Fruit fly (Drosophila melanogaster): ENCODE data around the gene Cyp28a5.
A peak's percentile ranks its signal among the peaks of the same experiment; 100 is the strongest.

Gene Cyp28a5

DNA sequence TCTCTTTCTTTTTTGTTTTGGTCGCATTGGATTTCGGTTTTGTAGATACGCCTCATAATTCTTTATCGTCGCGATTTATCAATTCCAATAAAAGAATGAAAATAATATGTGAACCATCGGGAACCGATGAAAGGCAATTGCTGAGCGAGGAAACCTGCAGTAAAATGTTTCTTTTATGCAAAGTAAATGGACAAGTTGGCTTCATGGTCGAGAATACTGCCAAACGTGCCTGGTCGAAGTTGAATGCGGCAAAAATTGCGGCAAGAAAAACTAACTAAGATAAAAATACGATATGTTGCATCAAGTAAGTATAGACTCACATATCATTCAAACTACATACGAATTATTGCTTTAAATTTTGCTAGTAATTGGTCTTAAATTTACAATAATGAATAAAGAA, 30.7 kb downstream of the Cyp28a5 start, which contains the start of gene CG42692:
Gene CG42692 (plus strand): TSS at position 301 of the 400 bp plus-strand sequence.
- TF ChIP-seq svp (GFP tag): peak; percentile 12
- TF ChIP-seq spab (GFP tag; optimal IDR thresholded peaks at IDR 0.05): no peak

DNA sequence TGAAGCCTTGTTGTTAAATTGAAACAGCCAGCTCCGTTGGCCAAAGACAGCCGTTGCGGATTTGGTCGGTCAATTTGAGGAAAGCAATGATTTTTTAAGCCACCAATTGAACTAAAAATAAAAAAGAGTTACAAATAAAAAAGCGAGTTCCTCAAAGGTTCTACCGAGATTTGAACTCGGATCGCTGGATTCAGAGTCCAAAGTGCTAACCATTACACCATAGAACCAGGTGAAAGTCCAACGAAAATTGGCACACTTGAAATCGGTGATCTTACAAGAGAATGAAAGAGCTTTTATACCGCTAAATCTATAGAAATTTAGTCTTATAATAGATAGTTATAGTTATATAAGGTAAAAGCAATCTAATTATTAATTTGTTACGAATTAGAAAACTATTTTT, 33.3 kb downstream of the Cyp28a5 start:
- TF ChIP-seq svp (GFP tag) (peak; percentile 70), Hr39 (GFP tag; optimal IDR thresholded peaks at IDR 0.05) (no peak), CG9139 (GFP tag; optimal IDR thresholded peaks at IDR 0.05) (peak; percentile 7)

DNA sequence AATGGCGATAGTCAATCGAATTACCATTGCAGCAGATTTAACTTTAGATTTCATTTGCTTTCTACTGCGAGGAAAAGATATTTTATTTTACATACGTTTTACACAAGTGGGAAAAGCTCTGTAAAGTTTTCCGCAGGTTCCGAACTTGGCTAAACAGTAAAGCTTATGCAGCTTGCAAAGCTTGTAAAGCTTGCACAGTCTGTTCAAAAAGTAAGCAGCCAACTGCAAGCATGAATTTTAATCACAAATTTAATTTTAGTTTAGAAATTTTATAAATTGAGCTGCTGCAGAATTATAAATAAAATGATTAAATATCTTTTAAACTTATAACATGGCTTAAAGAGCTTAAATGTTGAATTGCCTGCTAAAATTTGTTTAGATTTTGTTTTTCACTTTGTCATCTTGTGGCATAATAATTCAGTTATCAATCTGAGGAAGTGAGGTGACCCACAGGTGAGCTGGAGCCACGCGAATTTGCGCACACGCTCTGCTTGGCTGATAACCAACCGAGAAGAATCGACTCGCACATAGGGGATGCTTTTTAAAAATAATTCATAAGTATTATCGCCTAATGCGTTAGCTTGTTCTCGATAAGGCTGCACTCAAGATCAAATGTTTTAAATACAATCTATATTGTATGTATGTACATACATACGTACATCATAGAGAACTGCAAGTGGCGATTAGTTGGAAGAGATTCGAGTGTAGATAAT, 34.6 kb downstream of the Cyp28a5 start:
- no peak for TF ChIP-seq CG11762 (GFP tag; optimal IDR thresholded peaks at IDR 0.05; ENCODE audit: insufficient read depth)
- no peak for TF ChIP-seq Sox14 (GFP tag; optimal IDR thresholded peaks at IDR 0.05)
- peak; percentile 34; the same call in 2 of the 3 replicates for TF ChIP-seq CG6163 (GFP tag; IDR thresholded peaks at IDR 0.05)
- peak; percentile 9 for TF ChIP-seq Ets96B (tag; optimal IDR thresholded peaks at IDR 0.05)
- peak; percentile 48 for TF ChIP-seq Met (GFP tag; optimal IDR thresholded peaks at IDR 0.05)
- TF ChIP-seq CG11294 (GFP tag; IDR thresholded peaks at IDR 0.05): no peak
- TF ChIP-seq svp (GFP tag): peak; percentile 79
- no peak for TF ChIP-seq acj6 (GFP tag; optimal IDR thresholded peaks at IDR 0.05)
- TF ChIP-seq CG8632 (GFP tag; optimal IDR thresholded peaks at IDR 0.05): no peak
- no peak for TF ChIP-seq CG16779 (tag; optimal IDR thresholded peaks at IDR 0.05)
- no peak for TF ChIP-seq Hr38 (GFP tag; optimal IDR thresholded peaks at IDR 0.05)
- peak; percentile 16 for TF ChIP-seq topi (GFP tag; optimal IDR thresholded peaks at IDR 0.05)
- no peak for TF ChIP-seq fd85E (GFP tag; optimal IDR thresholded peaks at IDR 0.05)
- TF ChIP-seq CG10631 (GFP tag; optimal IDR thresholded peaks at IDR 0.05): no peak
- peak; percentile 1 for TF ChIP-seq Smox (GFP tag; optimal IDR thresholded peaks at IDR 0.05)
- peak; percentile 16 for TF ChIP-seq esn (GFP tag; optimal IDR thresholded peaks at IDR 0.05)
- peak; percentile 26 for TF ChIP-seq OdsH (GFP tag; optimal IDR thresholded peaks at IDR 0.05)
- TF ChIP-seq Blimp-1 (GFP tag; optimal IDR thresholded peaks at IDR 0.05): no peak
- peak; percentile 72 for TF ChIP-seq Eip78C (GFP tag)
- TF ChIP-seq dac (GFP tag; optimal IDR thresholded peaks at IDR 0.05): no peak
- TF ChIP-seq CG15336 (GFP tag; IDR thresholded peaks at IDR 0.05): no peak
- TF ChIP-seq Hr4 (GFP tag; optimal IDR thresholded peaks at IDR 0.05): no peak
- peak; percentile 39 for TF ChIP-seq cyc (GFP tag; optimal IDR thresholded peaks at IDR 0.05)
- no peak for TF ChIP-seq CG9139 (GFP tag; optimal IDR thresholded peaks at IDR 0.05)
- no peak for TF ChIP-seq CG11902 (GFP tag; optimal IDR thresholded peaks at IDR 0.05)
- no peak for TF ChIP-seq CG3032 (tag; optimal IDR thresholded peaks at IDR 0.05)
- TF ChIP-seq Lpt (GFP tag; optimal IDR thresholded peaks at IDR 0.05): no peak
- no peak for TF ChIP-seq CG8319 (GFP tag; optimal IDR thresholded peaks at IDR 0.05)
- TF ChIP-seq CG8119 (GFP tag; IDR thresholded peaks at IDR 0.05): no peak; the same call in 2 of the 3 replicates
- peak; percentile 17 for TF ChIP-seq CG3919 (GFP tag; optimal IDR thresholded peaks at IDR 0.05)
- no peak; the same call in 1 of the 3 replicates for TF ChIP-seq eg (GFP tag; IDR thresholded peaks at IDR 0.05)
- TF ChIP-seq Eip75B (GFP tag; optimal IDR thresholded peaks at IDR 0.05): no peak
- no peak for TF ChIP-seq fkh (GFP tag; optimal IDR thresholded peaks at IDR 0.05)
- peak; percentile 13 for TF ChIP-seq pdm3 (GFP tag; optimal IDR thresholded peaks at IDR 0.05)
- TF ChIP-seq CG10669 (GFP tag; optimal IDR thresholded peaks at IDR 0.05): peak; percentile 17
- TF ChIP-seq CG31627 (GFP tag; optimal IDR thresholded peaks at IDR 0.05): no peak
- TF ChIP-seq Sox15 (GFP tag; optimal IDR thresholded peaks at IDR 0.05): no peak
- no peak for TF ChIP-seq Eip93F (GFP tag; optimal IDR thresholded peaks at IDR 0.05)
- peak; percentile 2 for TF ChIP-seq Hr39 (GFP tag; optimal IDR thresholded peaks at IDR 0.05)
- no peak for TF ChIP-seq dsx (GFP tag; optimal IDR thresholded peaks at IDR 0.05; ENCODE audit: poor library complexity, severe bottlenecking)
- no peak for TF ChIP-seq Sox102F (GFP tag; optimal IDR thresholded peaks at IDR 0.05)
- no peak for TF ChIP-seq net (GFP tag; optimal IDR thresholded peaks at IDR 0.05)
- TF ChIP-seq CG6854 (GFP tag; optimal IDR thresholded peaks at IDR 0.05): no peak
- TF ChIP-seq salr (GFP tag; optimal IDR thresholded peaks at IDR 0.05): no peak
- no peak for TF ChIP-seq CG4318 (GFP tag; optimal IDR thresholded peaks at IDR 0.05)
- TF ChIP-seq CG7368 (GFP tag; optimal IDR thresholded peaks at IDR 0.05): no peak

Measured in whole organism, prepupa.